Fruit fly (Drosophila melanogaster) whole organism, embryonic: ENCODE results near the gene CG6933.

Experiments
- Abd-B ChIP-seq: fragments of 200-800 bp; sonication (Bioruptor generic); optimal IDR thresholded peaks from 2 replicates; lab custom pipeline; 2018; ENCODE audit warnings: missing biosample characterization, mild to moderate bottlenecking, missing genetic modification characterization, moderate library complexity
- Adf1 ChIP-seq: fragments of 200-800 bp; sonication (Bioruptor generic); IDR thresholded peaks from 2 replicates; pipeline ENCODE4 v1.3.6; 2022; ENCODE audit warnings: missing biosample characterization, missing genetic modification characterization
- Atf6 ChIP-seq: fragments of 200-800 bp; sonication (Bioruptor generic); IDR thresholded peaks from 2 replicates; pipeline ENCODE4 v1.3.6; 2022; ENCODE audit warnings: missing biosample characterization, missing genetic modification characterization
- Blimp-1 ChIP-seq: fragments of 200-800 bp; sonication (Bioruptor generic); optimal IDR thresholded peaks from 3 replicates; lab custom pipeline; 2018; ENCODE audit warnings: missing biosample characterization, missing genetic modification characterization, mild to moderate bottlenecking, moderate library complexity, missing genetic modification reagents
- CG10366 ChIP-seq: fragments of 200-800 bp; sonication (Bioruptor generic); IDR thresholded peaks from 2 replicates; pipeline ENCODE4 v1.3.6; 2022; ENCODE audit warnings: missing biosample characterization, missing genetic modification characterization
- CG10979 ChIP-seq: fragments of 200-800 bp; sonication (Bioruptor generic); optimal IDR thresholded peaks from 2 replicates; lab custom pipeline; 2018; ENCODE audit warnings: missing biosample characterization, mild to moderate bottlenecking, missing genetic modification characterization, moderate library complexity
- CG14860 ChIP-seq: fragments of 200-800 bp; sonication (Bioruptor generic); IDR thresholded peaks from 3 replicates; pipeline ENCODE4 v1.3.6; 2022; ENCODE audit warnings: missing biosample characterization, missing genetic modification characterization; ENCODE audit not compliant: partially characterized antibody
- CG15011 ChIP-seq: fragments of 200-800 bp; sonication (Bioruptor generic); optimal IDR thresholded peaks from 3 replicates; lab custom pipeline; 2018; ENCODE audit warnings: missing biosample characterization, mild to moderate bottlenecking, missing genetic modification characterization
- CG15601 ChIP-seq: fragments of 200-800 bp; sonication (Bioruptor generic); optimal IDR thresholded peaks from 3 replicates; lab custom pipeline; 2019; ENCODE audit warnings: missing biosample characterization, mild to moderate bottlenecking, missing genetic modification characterization, moderate library complexity
- CG1602 ChIP-seq: fragments of 200-800 bp; sonication (Bioruptor generic); optimal IDR thresholded peaks from 3 replicates; lab custom pipeline; 2016; ENCODE audit warnings: missing biosample characterization, missing genetic modification characterization
- CG16813 ChIP-seq: fragments of 200-800 bp; sonication (Bioruptor generic); IDR thresholded peaks from 3 replicates; pipeline ENCODE4 v1.3.6; 2022; ENCODE audit warnings: missing biosample characterization, missing genetic modification characterization; ENCODE audit not compliant: partially characterized antibody
- CG17829 ChIP-seq: fragments of 200-800 bp; optimal IDR thresholded peaks from 2 replicates; lab custom pipeline; 2019; ENCODE audit warnings: missing biosample characterization, mild to moderate bottlenecking, missing genetic modification characterization, moderate library complexity
- CG18476 ChIP-seq: fragments of 200-800 bp; sonication (Bioruptor generic); optimal IDR thresholded peaks from 2 replicates; lab custom pipeline; 2016; ENCODE audit warnings: missing biosample characterization, mild to moderate bottlenecking, missing genetic modification characterization
- CG2712 ChIP-seq: fragments of 200-800 bp; optimal IDR thresholded peaks from 3 replicates; lab custom pipeline; 2019; ENCODE audit warnings: missing biosample characterization, mild to moderate bottlenecking, missing genetic modification characterization, moderate library complexity
- CG30403 ChIP-seq: fragments of 200-800 bp; sonication (Bioruptor generic); optimal IDR thresholded peaks from 3 replicates; lab custom pipeline; 2016; ENCODE audit warnings: missing biosample characterization, missing genetic modification characterization
- CG43689 ChIP-seq: fragments of 200-800 bp; sonication (Bioruptor generic); IDR thresholded peaks from 2 replicates; pipeline ENCODE4 v1.3.6; 2022; ENCODE audit warnings: missing biosample characterization, missing genetic modification characterization
- CG5180 ChIP-seq: fragments of 200-800 bp; sonication (Bioruptor generic); optimal IDR thresholded peaks from 3 replicates; lab custom pipeline; 2017; ENCODE audit warnings: missing biosample characterization, missing genetic modification characterization, mild to moderate bottlenecking, moderate library complexity, missing genetic modification reagents
- CG5953 ChIP-seq: fragments of 200-800 bp; sonication (Bioruptor generic); IDR thresholded peaks from 2 replicates; pipeline ENCODE4 v1.3.6; 2022; ENCODE audit warnings: missing biosample characterization, missing genetic modification characterization
- CG6272 ChIP-seq: fragments of 200-800 bp; sonication (Bioruptor generic); IDR thresholded peaks from 2 replicates; pipeline ENCODE4 v1.3.6; 2022; ENCODE audit warnings: missing biosample characterization, missing genetic modification characterization
- CG7963 ChIP-seq: fragments of 200-800 bp; sonication (Bioruptor generic); IDR thresholded peaks from 3 replicates; pipeline ENCODE4 v1.3.6; 2022; ENCODE audit warnings: missing biosample characterization, missing genetic modification characterization; ENCODE audit not compliant: partially characterized antibody
- CG8924 ChIP-seq: fragments of 200-800 bp; optimal IDR thresholded peaks from 3 replicates; lab custom pipeline; 2019; ENCODE audit warnings: missing biosample characterization, mild to moderate bottlenecking, missing genetic modification characterization, moderate library complexity
- CG9876 ChIP-seq: fragments of 200-800 bp; sonication (Bioruptor generic); optimal IDR thresholded peaks from 2 replicates; lab custom pipeline; 2016; ENCODE audit warnings: missing biosample characterization, missing genetic modification characterization
- ERR ChIP-seq: fragments of 200-800 bp; sonication (Bioruptor generic); optimal IDR thresholded peaks from 2 replicates; lab custom pipeline; 2016; ENCODE audit warnings: missing biosample characterization, missing genetic modification characterization
- Ets97D ChIP-seq: fragments of 200-800 bp; sonication (Bioruptor generic); optimal IDR thresholded peaks from 3 replicates; lab custom pipeline; 2016; ENCODE audit warnings: missing biosample characterization, missing genetic modification characterization
- Fer1 ChIP-seq: fragments of 200-800 bp; sonication (Bioruptor generic); optimal IDR thresholded peaks from 2 replicates; lab custom pipeline; 2017; ENCODE audit warnings: missing biosample characterization, mild to moderate bottlenecking, missing genetic modification characterization
- H15 ChIP-seq: fragments of 200-800 bp; sonication (Bioruptor generic); IDR thresholded peaks from 3 replicates; pipeline ENCODE4 v1.3.6; 2022; ENCODE audit warnings: missing biosample characterization, missing genetic modification characterization
- HmgD ChIP-seq: fragments of 200-800 bp; sonication (Bioruptor generic); optimal IDR thresholded peaks from 3 replicates; lab custom pipeline; 2016; ENCODE audit warnings: missing biosample characterization, missing genetic modification characterization
- Med ChIP-seq: fragments of 200-800 bp; sonication (Bioruptor generic); peaks from one replicate; lab custom pipeline; 2016; ENCODE audit warnings: missing biosample characterization, missing genetic modification characterization, mild to moderate bottlenecking, inconsistent platforms, moderate library complexity
- Myb ChIP-seq: fragments of 200-800 bp; sonication (Bioruptor generic); optimal IDR thresholded peaks from 2 replicates; lab custom pipeline; 2016; ENCODE audit warnings: missing biosample characterization, missing genetic modification characterization
- NC2β ChIP-seq: fragments of 200-800 bp; sonication (Bioruptor generic); optimal IDR thresholded peaks from 2 replicates; lab custom pipeline; 2016; ENCODE audit warnings: missing biosample characterization, missing genetic modification characterization
- Optix ChIP-seq: fragments of 200-800 bp; sonication (Bioruptor generic); IDR thresholded peaks from 3 replicates; pipeline ENCODE4 v1.3.6; 2022; ENCODE audit warnings: missing biosample characterization, missing genetic modification characterization
- Pdp1 ChIP-seq, 2 experiments: fragments of 200-800 bp; sonication (Bioruptor generic); optimal IDR thresholded peaks; 3 replicates each; lab custom pipeline; 2016; ENCODE audit warnings: missing biosample characterization in 2 of 2, missing genetic modification characterization in 2 of 2, mild to moderate bottlenecking in 1 of 2, moderate library complexity in 1 of 2
- Sox102F ChIP-seq: fragments of 200-800 bp; sonication (Bioruptor generic); optimal IDR thresholded peaks from 2 replicates; lab custom pipeline; 2018; ENCODE audit warnings: missing biosample characterization, mild to moderate bottlenecking, missing genetic modification characterization, moderate library complexity
- ac ChIP-seq: fragments of 200-800 bp; sonication (Bioruptor generic); optimal IDR thresholded peaks from 3 replicates; lab custom pipeline; 2017; ENCODE audit warnings: missing biosample characterization, mild to moderate bottlenecking, missing genetic modification characterization
- ara ChIP-seq: fragments of 200-800 bp; sonication (Bioruptor generic); IDR thresholded peaks from 2 replicates; pipeline ENCODE4 v1.3.6; 2022; ENCODE audit warnings: missing biosample characterization, missing genetic modification characterization
- br ChIP-seq: fragments of >200 bp; optimal IDR thresholded peaks from 2 replicates; lab custom pipeline; 2017
- crol ChIP-seq: fragments of 200-800 bp; sonication (Bioruptor generic); IDR thresholded peaks from 2 replicates; pipeline ENCODE4 v1.3.6; 2022; ENCODE audit warnings: missing biosample characterization, missing genetic modification characterization
- cwo ChIP-seq: fragments of 200-800 bp; sonication (Bioruptor generic); optimal IDR thresholded peaks from 3 replicates; lab custom pipeline; 2017; ENCODE audit warnings: missing biosample characterization, missing genetic modification characterization, mild to moderate bottlenecking, moderate library complexity, missing genetic modification reagents
- disco-r ChIP-seq: fragments of 200-800 bp; sonication (Bioruptor generic); optimal IDR thresholded peaks from 2 replicates; lab custom pipeline; 2016; ENCODE audit warnings: missing biosample characterization, missing genetic modification characterization
- gce ChIP-seq: fragments of 200-800 bp; sonication (Bioruptor generic); IDR thresholded peaks from 3 replicates; pipeline ENCODE4 v1.3.6; 2022; ENCODE audit warnings: missing biosample characterization, missing genetic modification characterization
- grau ChIP-seq: fragments of 200-800 bp; optimal IDR thresholded peaks from 3 replicates; lab custom pipeline; 2019; ENCODE audit warnings: missing biosample characterization, mild to moderate bottlenecking, missing genetic modification characterization, moderate library complexity
- hbn ChIP-seq: fragments of 200-800 bp; sonication (Bioruptor generic); IDR thresholded peaks from 2 replicates; pipeline ENCODE4 v1.3.6; 2022; ENCODE audit warnings: missing biosample characterization, missing genetic modification characterization; ENCODE audit not compliant: partially characterized antibody
- inv ChIP-seq: fragments of 200-800 bp; sonication (Bioruptor generic); IDR thresholded peaks from 2 replicates; pipeline ENCODE4 v1.3.6; 2022; ENCODE audit warnings: missing biosample characterization, missing genetic modification characterization; ENCODE audit not compliant: partially characterized antibody
- mld ChIP-seq: fragments of 200-800 bp; sonication (Bioruptor generic); IDR thresholded peaks from 3 replicates; pipeline ENCODE4 v1.3.6; 2022; ENCODE audit warnings: missing biosample characterization, missing genetic modification characterization; ENCODE audit not compliant: partially characterized antibody
- schlank ChIP-seq: fragments of 200-800 bp; sonication (Bioruptor generic); optimal IDR thresholded peaks from 2 replicates; lab custom pipeline; 2018; ENCODE audit warnings: missing biosample characterization, mild to moderate bottlenecking, missing genetic modification characterization
- scrt ChIP-seq: fragments of 200-800 bp; sonication (Bioruptor generic); optimal IDR thresholded peaks from 2 replicates; lab custom pipeline; 2018; ENCODE audit warnings: missing biosample characterization, mild to moderate bottlenecking, missing genetic modification characterization, moderate library complexity
- sens ChIP-seq: fragments of 200-800 bp; sonication (Bioruptor generic); peaks from one replicate; lab custom pipeline; 2016; ENCODE audit warnings: missing biosample characterization, missing genetic modification characterization
- sim ChIP-seq: fragments of 200-800 bp; sonication (Bioruptor generic); IDR thresholded peaks from 2 replicates; pipeline ENCODE4 v1.3.6; 2022; ENCODE audit warnings: missing biosample characterization, missing genetic modification characterization
- so ChIP-seq: fragments of 200-800 bp; sonication (Bioruptor generic); IDR thresholded peaks from 3 replicates; pipeline ENCODE4 v1.3.6; 2022; ENCODE audit warnings: missing biosample characterization, missing genetic modification characterization
- vnd ChIP-seq: fragments of 200-800 bp; sonication (Bioruptor generic); IDR thresholded peaks from 3 replicates; pipeline ENCODE4 v1.3.6; 2022; ENCODE audit warnings: missing biosample characterization, missing genetic modification characterization; ENCODE audit not compliant: partially characterized antibody
- zen2 ChIP-seq: fragments of 200-800 bp; sonication (Bioruptor generic); IDR thresholded peaks from 3 replicates; pipeline ENCODE4 v1.3.6; 2022; ENCODE audit warnings: missing biosample characterization, missing genetic modification characterization; ENCODE audit not compliant: partially characterized antibody

Gene CG6933

DNA sequence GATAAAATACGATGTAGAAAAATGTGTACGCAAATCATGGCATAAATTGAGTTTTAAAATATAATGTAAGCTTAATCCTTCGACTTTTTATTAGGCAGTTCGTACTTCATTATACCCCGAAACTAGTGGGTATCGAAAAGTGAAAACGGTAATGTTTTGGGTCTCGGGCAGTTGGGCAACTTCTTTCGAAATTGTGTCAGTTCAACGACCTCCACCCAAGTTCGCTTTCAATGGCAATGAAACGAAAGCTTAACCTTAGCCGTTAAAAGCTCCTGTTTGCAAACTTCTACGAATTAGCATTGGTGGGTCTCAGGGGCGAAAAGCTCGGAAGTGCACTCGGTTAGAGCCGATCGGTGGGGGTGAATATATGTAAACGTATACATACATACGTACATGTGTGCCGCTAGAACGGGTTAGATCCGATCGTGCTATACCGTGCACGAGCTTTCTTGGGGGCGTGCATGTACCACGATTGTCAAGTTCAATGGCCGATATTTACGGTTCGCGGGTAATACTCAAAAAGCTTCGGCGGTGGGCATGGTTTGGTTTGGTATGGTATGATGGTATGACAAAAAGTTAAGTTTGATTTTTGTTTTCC, 10.1 kb upstream of the CG6933 start (continued):
- TF ChIP-seq Atf6 (GFP tag; lab: Robert Waterston, UW) (no peak), sens (GFP tag; lab: Kevin White, UChicago) (peak; percentile 46), scrt (no peak), CG1602 (GFP tag; lab: Kevin White, UChicago) (no peak), vnd (GFP tag; lab: Robert Waterston, UW) (0 out of 3 replicates have a peak, but pooled peaks have one; percentile 33), CG16813 (GFP tag; lab: Robert Waterston, UW) (0 out of 3 replicates have a peak, but pooled peaks have one; percentile 43), Blimp-1 (peak; percentile 99), CG15601 (tag; lab: Kevin White, UChicago) (no peak), mld (GFP tag; lab: Robert Waterston, UW) (peak; percentile 45; the same call in 1 of the 3 replicates), CG10366 (no peak), Med (GFP tag; lab: Kevin White, UChicago) (peak; percentile 52), CG6272 (GFP tag; lab: Robert Waterston, UW) (no peak), CG43689 (GFP tag; lab: Robert Waterston, UW) (no peak), CG18476 (no peak), Pdp1 (GFP tag; optimal IDR thresholded peaks at IDR 0.05; lab: Kevin White, UChicago) (no peak), CG5953 (GFP tag; lab: Robert Waterston, UW) (0 out of 2 replicates have a peak, but pooled peaks have one; percentile 10), cwo (GFP tag; lab: Kevin White, UChicago) (peak; percentile 43), CG17829 (tag; lab: Kevin White, UChicago) (no peak), so (GFP tag; lab: Robert Waterston, UW) (no peak), CG5180 (GFP tag; lab: Kevin White, UChicago) (peak; percentile 69), crol (GFP tag; lab: Robert Waterston, UW) (no peak; the same call in 1 of the 2 replicates), Optix (GFP tag; lab: Robert Waterston, UW) (no peak), Myb (peak; percentile 47), ac (GFP tag; lab: Kevin White, UChicago) (no peak), Ets97D (no peak), CG7963 (GFP tag; lab: Robert Waterston, UW) (no peak), inv (GFP tag; lab: Robert Waterston, UW) (peak; percentile 41; the same call in 1 of the 2 replicates), CG2712 (tag; lab: Kevin White, UChicago) (no peak), ERR (no peak), disco-r (GFP tag; lab: Kevin White, UChicago) (no peak), CG30403 (peak; percentile 17), grau (tag; lab: Kevin White, UChicago) (no peak), gce (GFP tag; lab: Robert Waterston, UW) (no peak)
- TF ChIP-seq, all 482 proteins: peak for 30

DNA sequence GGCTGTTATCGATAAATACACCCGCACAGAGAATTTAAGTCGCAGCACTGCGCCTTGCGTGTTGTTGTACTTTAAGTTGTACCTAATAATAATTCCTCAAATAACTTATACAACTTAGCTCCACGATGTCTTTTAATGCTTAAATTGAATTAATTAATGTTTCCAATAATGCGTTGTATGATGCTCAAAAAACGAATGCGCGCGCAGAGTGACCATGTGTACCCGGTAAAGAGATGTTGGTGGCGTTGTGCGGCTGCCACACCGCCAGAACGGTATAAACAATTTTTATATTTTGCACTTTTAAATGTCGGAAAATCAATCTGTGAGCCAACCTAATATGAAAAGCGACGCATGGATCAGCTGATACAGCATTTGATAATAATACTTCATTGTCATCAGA, 5.9 kb upstream of the CG6933 start:
- TF ChIP-seq zen2 (GFP tag; lab: Robert Waterston, UW) (no peak), cwo (GFP tag; lab: Kevin White, UChicago) (no peak), br (lab: Kevin White, UChicago) (no peak), schlank (no peak), sim (GFP tag; lab: Robert Waterston, UW) (no peak), HmgD (GFP tag; lab: Kevin White, UChicago) (no peak), CG9876 (GFP tag; lab: Kevin White, UChicago) (no peak), Fer1 (GFP tag; lab: Kevin White, UChicago) (no peak), Sox102F (GFP tag; lab: Kevin White, UChicago) (no peak), CG8924 (tag; lab: Kevin White, UChicago) (peak; percentile 25), CG14860 (0 out of 3 replicates have a peak, but pooled peaks have one; percentile 22), CG10979 (tag; lab: Kevin White, UChicago) (no peak), ara (no peak), Adf1 (GFP tag; lab: Robert Waterston, UW) (no peak), Abd-B (peak; percentile 44), H15 (no peak), hbn (GFP tag; lab: Robert Waterston, UW) (no peak), CG15011 (GFP tag; lab: Kevin White, UChicago) (no peak), NC2β (no peak)
